Fruit fly (Drosophila melanogaster) whole organism, prepupa: ENCODE measurements around the gene Cyp4ac1.
A peak's percentile ranks its signal among the peaks of the same experiment; 100 is the strongest.

Experiments used
- CG10631 ChIP-seq: fragments of 200-800 bp; sonication (Bioruptor generic); optimal IDR thresholded peaks from 2 replicates; lab custom pipeline; 2016; ENCODE audit warnings: missing biosample characterization, missing genetic modification characterization
- CG10669 ChIP-seq: fragments of 200-800 bp; sonication (Bioruptor generic); optimal IDR thresholded peaks from 3 replicates; lab custom pipeline; 2018; ENCODE audit warnings: missing biosample characterization, mild to moderate bottlenecking, missing genetic modification characterization, moderate library complexity
- CG11294 ChIP-seq: fragments of 200-800 bp; sonication (Bioruptor generic); IDR thresholded peaks from 2 replicates; pipeline ENCODE4 v1.3.6; 2022; ENCODE audit warnings: missing biosample characterization, missing genetic modification characterization
- CG11762 ChIP-seq: fragments of 200-800 bp; sonication (Bioruptor generic); optimal IDR thresholded peaks from 3 replicates; lab custom pipeline; 2016; ENCODE audit warnings: missing biosample characterization, missing genetic modification characterization; ENCODE audit not compliant: insufficient read depth
- CG16779 ChIP-seq: fragments of 200-800 bp; sonication (Bioruptor generic); optimal IDR thresholded peaks from 3 replicates; lab custom pipeline; 2017; ENCODE audit warnings: missing biosample characterization, mild to moderate bottlenecking, missing genetic modification characterization
- CG3032 ChIP-seq: fragments of 200-800 bp; optimal IDR thresholded peaks from 2 replicates; lab custom pipeline; 2019; ENCODE audit warnings: missing biosample characterization, mild to moderate bottlenecking, missing genetic modification characterization, moderate library complexity
- CG31627 ChIP-seq: fragments of 200-800 bp; sonication (Bioruptor generic); optimal IDR thresholded peaks from 3 replicates; lab custom pipeline; 2016; ENCODE audit warnings: missing biosample characterization, missing genetic modification characterization
- CG32006 ChIP-seq: fragments of 200-800 bp; sonication (Bioruptor generic); optimal IDR thresholded peaks from 3 replicates; lab custom pipeline; 2017; ENCODE audit warnings: missing biosample characterization, mild to moderate bottlenecking, missing genetic modification characterization
- CG34406 ChIP-seq: fragments of 200-800 bp; sonication (Bioruptor generic); optimal IDR thresholded peaks from 3 replicates; lab custom pipeline; 2016; ENCODE audit warnings: missing biosample characterization, missing genetic modification characterization
- CG3919 ChIP-seq: fragments of 200-800 bp; sonication (Bioruptor generic); optimal IDR thresholded peaks from 3 replicates; lab custom pipeline; 2016; ENCODE audit warnings: missing biosample characterization, missing genetic modification characterization
- CG4318 ChIP-seq: fragments of 200-800 bp; sonication (Bioruptor generic); optimal IDR thresholded peaks from 3 replicates; lab custom pipeline; 2017; ENCODE audit warnings: missing biosample characterization, mild to moderate bottlenecking, missing genetic modification characterization
- CG6163 ChIP-seq: fragments of 200-800 bp; sonication (Bioruptor generic); IDR thresholded peaks from 3 replicates; pipeline ENCODE4 v1.3.6; 2022; ENCODE audit warnings: missing biosample characterization, missing genetic modification characterization
- CG6276 ChIP-seq: fragments of 200-800 bp; sonication (Bioruptor generic); optimal IDR thresholded peaks from 2 replicates; lab custom pipeline; 2017; ENCODE audit warnings: missing biosample characterization, mild to moderate bottlenecking, missing genetic modification characterization
- CG6792 ChIP-seq: fragments of 200-800 bp; sonication (Bioruptor generic); optimal IDR thresholded peaks from 3 replicates; lab custom pipeline; 2016; ENCODE audit warnings: missing biosample characterization, missing genetic modification characterization
- CG6808 ChIP-seq: fragments of 200-800 bp; sonication (Bioruptor generic); optimal IDR thresholded peaks from 3 replicates; lab custom pipeline; 2017; ENCODE audit warnings: missing biosample characterization, missing genetic modification characterization, mild to moderate bottlenecking, moderate library complexity, missing genetic modification reagents
- CG6854 ChIP-seq: fragments of 200-800 bp; sonication (Bioruptor generic); optimal IDR thresholded peaks from 2 replicates; lab custom pipeline; 2017; ENCODE audit warnings: missing biosample characterization, mild to moderate bottlenecking, missing genetic modification characterization
- CG7368 ChIP-seq: fragments of 200-800 bp; sonication (Bioruptor generic); optimal IDR thresholded peaks from 3 replicates; lab custom pipeline; 2016; ENCODE audit warnings: missing biosample characterization, missing genetic modification characterization
- CG8119 ChIP-seq: fragments of 200-800 bp; sonication (Bioruptor generic); IDR thresholded peaks from 3 replicates; pipeline ENCODE4 v1.3.6; 2022; ENCODE audit warnings: missing biosample characterization, missing genetic modification characterization
- CG8319 ChIP-seq: fragments of 200-800 bp; sonication (Bioruptor generic); optimal IDR thresholded peaks from 3 replicates; lab custom pipeline; 2016; ENCODE audit warnings: missing biosample characterization, missing genetic modification characterization
- CG8632 ChIP-seq: fragments of 200-800 bp; sonication (Bioruptor generic); optimal IDR thresholded peaks from 3 replicates; lab custom pipeline; 2016; ENCODE audit warnings: missing biosample characterization, missing genetic modification characterization
- CG9139 ChIP-seq: fragments of 200-800 bp; sonication (Bioruptor generic); optimal IDR thresholded peaks from 3 replicates; lab custom pipeline; 2017; ENCODE audit warnings: missing biosample characterization, mild to moderate bottlenecking, missing genetic modification characterization
- Eip93F ChIP-seq: fragments of 200-800 bp; sonication (Bioruptor generic); optimal IDR thresholded peaks from 2 replicates; lab custom pipeline; 2016; ENCODE audit warnings: missing biosample characterization, mild to moderate bottlenecking, missing genetic modification characterization
- Ets21C ChIP-seq: fragments of 200-800 bp; sonication (Bioruptor generic); optimal IDR thresholded peaks from 3 replicates; lab custom pipeline; 2016; ENCODE audit warnings: missing biosample characterization, missing genetic modification characterization
- Ets96B ChIP-seq: fragments of 200-800 bp; optimal IDR thresholded peaks from 2 replicates; lab custom pipeline; 2019; ENCODE audit warnings: missing biosample characterization, mild to moderate bottlenecking, missing genetic modification characterization, moderate library complexity
- Gug ChIP-seq: fragments of 200-800 bp; sonication (Bioruptor generic); IDR thresholded peaks from 2 replicates; pipeline ENCODE4 v1.3.6; 2022; ENCODE audit warnings: missing biosample characterization, missing genetic modification characterization
- Hr39 ChIP-seq: fragments of 200-800 bp; sonication (Bioruptor generic); optimal IDR thresholded peaks from 2 replicates; lab custom pipeline; 2016; ENCODE audit warnings: missing biosample characterization, missing genetic modification characterization
- OdsH ChIP-seq: fragments of 200-800 bp; sonication (Bioruptor generic); optimal IDR thresholded peaks from 3 replicates; lab custom pipeline; 2016; ENCODE audit warnings: missing biosample characterization, missing genetic modification characterization
- Smox ChIP-seq: fragments of 200-800 bp; sonication (Bioruptor generic); optimal IDR thresholded peaks from 3 replicates; lab custom pipeline; 2016; ENCODE audit warnings: missing biosample characterization, missing genetic modification characterization
- Sox15 ChIP-seq: fragments of 200-800 bp; sonication (Bioruptor generic); optimal IDR thresholded peaks from 3 replicates; lab custom pipeline; 2016; ENCODE audit warnings: missing biosample characterization, missing genetic modification characterization
- achi ChIP-seq: fragments of 200-800 bp; sonication (Bioruptor generic); optimal IDR thresholded peaks from 3 replicates; lab custom pipeline; 2016; ENCODE audit warnings: missing biosample characterization, missing genetic modification characterization
- acj6 ChIP-seq: fragments of 200-800 bp; sonication (Bioruptor generic); optimal IDR thresholded peaks from 3 replicates; lab custom pipeline; 2016; ENCODE audit warnings: missing biosample characterization, missing genetic modification characterization
- cyc ChIP-seq: fragments of 200-800 bp; sonication (Bioruptor generic); optimal IDR thresholded peaks from 3 replicates; lab custom pipeline; 2016; ENCODE audit warnings: missing biosample characterization, missing genetic modification characterization
- dac ChIP-seq: fragments of 200-800 bp; sonication (Bioruptor generic); optimal IDR thresholded peaks from 2 replicates; lab custom pipeline; 2017; ENCODE audit warnings: missing biosample characterization, mild to moderate bottlenecking, missing genetic modification characterization
- dsx ChIP-seq: fragments of 200-800 bp; optimal IDR thresholded peaks from 3 replicates; lab custom pipeline; 2019; ENCODE audit warnings: missing biosample characterization, mild to moderate bottlenecking, missing genetic modification characterization, moderate library complexity; ENCODE audit not compliant: poor library complexity, severe bottlenecking
- eg ChIP-seq: fragments of 200-800 bp; sonication (Bioruptor generic); IDR thresholded peaks from 3 replicates; pipeline ENCODE4 v1.3.6; 2022; ENCODE audit warnings: missing biosample characterization, missing genetic modification characterization
- esn ChIP-seq: fragments of 200-800 bp; sonication (Bioruptor generic); optimal IDR thresholded peaks from 2 replicates; lab custom pipeline; 2016; ENCODE audit warnings: missing biosample characterization, mild to moderate bottlenecking, missing genetic modification characterization, moderate library complexity
- fd59A ChIP-seq: fragments of 200-800 bp; sonication (Bioruptor generic); optimal IDR thresholded peaks from 2 replicates; lab custom pipeline; 2017; ENCODE audit warnings: missing biosample characterization, mild to moderate bottlenecking, missing genetic modification characterization, missing genetic modification reagents
- fkh ChIP-seq: fragments of 200-800 bp; sonication (Bioruptor generic); optimal IDR thresholded peaks from 3 replicates; lab custom pipeline; 2017; ENCODE audit warnings: missing biosample characterization, mild to moderate bottlenecking, missing genetic modification characterization, moderate library complexity
- net ChIP-seq: fragments of 200-800 bp; sonication (Bioruptor generic); optimal IDR thresholded peaks from 3 replicates; lab custom pipeline; 2016; ENCODE audit warnings: missing biosample characterization, missing genetic modification characterization
- salr ChIP-seq, 2 experiments: fragments of 200-800 bp; sonication (Bioruptor generic); optimal IDR thresholded peaks; 3 replicates each; lab custom pipeline; 2016 to 2018; ENCODE audit warnings: missing biosample characterization in 2 of 2, missing genetic modification characterization in 2 of 2, mild to moderate bottlenecking in 1 of 2
- spab ChIP-seq: fragments of 200-800 bp; sonication (Bioruptor generic); optimal IDR thresholded peaks from 2 replicates; lab custom pipeline; 2017; ENCODE audit warnings: missing biosample characterization, mild to moderate bottlenecking, missing genetic modification characterization, missing genetic modification reagents
- topi ChIP-seq: fragments of 200-800 bp; sonication (Bioruptor generic); optimal IDR thresholded peaks from 3 replicates; lab custom pipeline; 2016; ENCODE audit warnings: missing biosample characterization, missing genetic modification characterization
- vri ChIP-seq: fragments of 200-800 bp; sonication (Bioruptor generic); optimal IDR thresholded peaks from 3 replicates; lab custom pipeline; 2016; ENCODE audit warnings: missing biosample characterization, mild to moderate bottlenecking, missing genetic modification characterization

Cyp4ac1 gene

dm6 chr2L:5297289-5297960, 33.6 kb downstream of the Cyp4ac1 start (continued):
- TF ChIP-seq Ets21C, result peak; percentile 92
- peak; percentile 72 for TF ChIP-seq CG6163
- TF ChIP-seq CG3919, result peak; percentile 76
- peak; percentile 80 for TF ChIP-seq CG32006 (GFP tag; lab: Kevin White, UChicago)
- TF ChIP-seq cyc, result peak; percentile 94
- TF ChIP-seq CG6792 (GFP tag; lab: Kevin White, UChicago), result peak; percentile 78
- TF ChIP-seq dac, result peak; percentile 36
- peak; percentile 61 for TF ChIP-seq achi
- peak; percentile 84 for TF ChIP-seq Eip93F (GFP tag; lab: Kevin White, UChicago)
- TF ChIP-seq CG6808 (GFP tag; lab: Kevin White, UChicago), result no peak
- peak; percentile 44 for TF ChIP-seq CG6276 (GFP tag; lab: Kevin White, UChicago)
- peak; percentile 54 for TF ChIP-seq CG8319 (GFP tag; lab: Kevin White, UChicago)
- peak; percentile 92 for TF ChIP-seq Smox
- peak; percentile 91 for TF ChIP-seq CG6854 (GFP tag; lab: Kevin White, UChicago)
- no peak for TF ChIP-seq CG11294 (GFP tag; lab: Robert Waterston, UW)
- TF ChIP-seq Sox15, result peak; percentile 71
- TF ChIP-seq net (GFP tag; lab: Kevin White, UChicago), result peak; percentile 59
- no peak for TF ChIP-seq fkh (GFP tag; lab: Kevin White, UChicago)
- TF ChIP-seq eg (GFP tag; lab: Robert Waterston, UW), result peak; percentile 52; the same call in 2 of the 3 replicates
- TF ChIP-seq CG8632 (GFP tag; lab: Kevin White, UChicago), result peak; percentile 77
- no peak for TF ChIP-seq fd59A (GFP tag; lab: Kevin White, UChicago)
- peak; percentile 94 for TF ChIP-seq CG31627 (GFP tag; lab: Kevin White, UChicago)
- TF ChIP-seq dsx, result no peak
- peak; percentile 81 for TF ChIP-seq CG34406 (GFP tag; lab: Kevin White, UChicago)
- TF ChIP-seq CG3032, result no peak
- TF ChIP-seq Ets96B (tag; lab: Kevin White, UChicago), result no peak
- no peak for TF ChIP-seq Gug (GFP tag; lab: Robert Waterston, UW)
- TF ChIP-seq CG10669 (GFP tag; lab: Kevin White, UChicago), result no peak
- peak; percentile 93 for TF ChIP-seq topi
- peak; percentile 35 for TF ChIP-seq CG4318
- no peak for TF ChIP-seq spab (GFP tag; lab: Kevin White, UChicago)
- TF ChIP-seq acj6 (GFP tag; lab: Kevin White, UChicago), result peak; percentile 80
- TF ChIP-seq OdsH (GFP tag; lab: Kevin White, UChicago), result peak; percentile 78
- TF ChIP-seq CG16779, result no peak
- peak; percentile 96 for TF ChIP-seq esn (GFP tag; lab: Kevin White, UChicago)
- TF ChIP-seq salr (GFP tag; optimal IDR thresholded peaks at IDR 0.05; lab: Kevin White, UChicago), result no peak

- TF ChIP-seq CG6792 (GFP tag; lab: Kevin White, UChicago), result no peak
- TF ChIP-seq CG7368 (GFP tag; lab: Kevin White, UChicago), result no peak
- TF ChIP-seq esn (GFP tag; lab: Kevin White, UChicago), result no peak
- TF ChIP-seq salr (GFP tag; optimal IDR thresholded peaks at IDR 0.05; lab: Kevin White, UChicago), result no peak
- TF ChIP-seq CG31627 (GFP tag; lab: Kevin White, UChicago), result no peak
- TF ChIP-seq achi, result no peak
- TF ChIP-seq CG3919, result no peak
- TF ChIP-seq, all 60 proteins: peak for 0
These were observed 34.1 kb downstream of the Cyp4ac1 start for dm6 chr2L:5297961-5298311.

dm6 chr2L:5298978-5299627, 35.3 kb downstream of the Cyp4ac1 start:
- TF ChIP-seq dsx (peak; percentile 41), CG10631 (GFP tag; lab: Kevin White, UChicago) (peak; percentile 40), CG7368 (GFP tag; lab: Kevin White, UChicago) (peak; percentile 38), vri (GFP tag; lab: Kevin White, UChicago) (no peak), Sox15 (peak; percentile 49), Gug (GFP tag; lab: Robert Waterston, UW) (peak; percentile 29; the same call in 1 of the 2 replicates), acj6 (GFP tag; lab: Kevin White, UChicago) (peak; percentile 67), CG8119 (GFP tag; lab: Robert Waterston, UW) (peak; percentile 70), CG6854 (GFP tag; lab: Kevin White, UChicago) (peak; percentile 74), CG11762 (peak; percentile 22), CG6276 (GFP tag; lab: Kevin White, UChicago) (peak; percentile 34), spab (GFP tag; lab: Kevin White, UChicago) (no peak), CG8632 (GFP tag; lab: Kevin White, UChicago) (peak; percentile 74), CG6163 (peak; percentile 40; the same call in 1 of the 3 replicates), OdsH (GFP tag; lab: Kevin White, UChicago) (peak; percentile 83), CG6792 (GFP tag; lab: Kevin White, UChicago) (peak; percentile 78), CG9139 (GFP tag; lab: Kevin White, UChicago) (no peak), CG16779 (peak; percentile 28), CG11294 (GFP tag; lab: Robert Waterston, UW) (no peak), CG3032 (peak; percentile 6), dac (peak; percentile 69), Hr39 (GFP tag; lab: Kevin White, UChicago) (peak; percentile 71), salr (GFP tag; optimal IDR thresholded peaks at IDR 0.05; lab: Kevin White, UChicago) (peak in 1 of 2 experiments; percentile 46), CG3919 (peak; percentile 70)
